Fruit fly (Drosophila melanogaster) whole organism, embryonic: ENCODE measurements around the gene jagn.
A peak's percentile ranks its signal among the peaks of the same experiment; 100 is the strongest.

ENCODE experiments used
- Aef1 ChIP-seq: fragments of 200-800 bp; sonication (Bioruptor generic); IDR thresholded peaks from 3 replicates; pipeline ENCODE4 v1.3.6; 2022; ENCODE audit warnings: missing biosample characterization, missing genetic modification characterization
- BEAF-32 ChIP-seq: fragments of 200-800 bp; sonication (Bioruptor generic); optimal IDR thresholded peaks from 3 replicates; lab custom pipeline; 2017; ENCODE audit warnings: missing biosample characterization, missing genetic modification characterization, mild to moderate bottlenecking, moderate library complexity, missing genetic modification reagents
- Bteb2 ChIP-seq: fragments of 200-800 bp; sonication (Bioruptor generic); optimal IDR thresholded peaks from 2 replicates; lab custom pipeline; 2016; ENCODE audit warnings: missing biosample characterization, missing genetic modification characterization
- CG10209 ChIP-seq: fragments of 200-800 bp; sonication (Bioruptor generic); optimal IDR thresholded peaks from 3 replicates; lab custom pipeline; 2017; ENCODE audit warnings: missing biosample characterization, mild to moderate bottlenecking, missing genetic modification characterization, missing genetic modification reagents
- CG11456 ChIP-seq: fragments of 200-800 bp; sonication (Bioruptor generic); IDR thresholded peaks from 3 replicates; pipeline ENCODE4 v1.3.6; 2022; ENCODE audit warnings: missing biosample characterization, missing genetic modification characterization
- CG11504 ChIP-seq: fragments of 200-800 bp; sonication (Bioruptor generic); optimal IDR thresholded peaks from 3 replicates; lab custom pipeline; 2019; ENCODE audit warnings: missing biosample characterization, mild to moderate bottlenecking, missing genetic modification characterization, moderate library complexity
- CG11695 ChIP-seq: fragments of 200-800 bp; sonication (Bioruptor generic); IDR thresholded peaks from 3 replicates; pipeline ENCODE4 v1.3.6; 2022; ENCODE audit warnings: missing biosample characterization, missing genetic modification characterization
- CG12071 ChIP-seq: fragments of 200-800 bp; sonication (Bioruptor generic); optimal IDR thresholded peaks from 3 replicates; lab custom pipeline; 2018; ENCODE audit warnings: missing biosample characterization, mild to moderate bottlenecking, missing genetic modification characterization
- CG14667 ChIP-seq: fragments of 200-800 bp; sonication (Bioruptor generic); IDR thresholded peaks from 2 replicates; pipeline ENCODE4 v1.3.6; 2022; ENCODE audit warnings: missing biosample characterization, missing genetic modification characterization
- CG14710 ChIP-seq: fragments of 200-800 bp; sonication (Bioruptor generic); optimal IDR thresholded peaks from 3 replicates; lab custom pipeline; 2019; ENCODE audit warnings: missing biosample characterization, mild to moderate bottlenecking, missing genetic modification characterization, moderate library complexity
- CG15479 ChIP-seq: fragments of 200-800 bp; sonication (Bioruptor generic); optimal IDR thresholded peaks from 3 replicates; lab custom pipeline; 2019; ENCODE audit warnings: missing biosample characterization, mild to moderate bottlenecking, missing genetic modification characterization, moderate library complexity
- CG1832 ChIP-seq: fragments of 200-800 bp; sonication (Bioruptor generic); optimal IDR thresholded peaks from 2 replicates; lab custom pipeline; 2017; ENCODE audit warnings: missing biosample characterization, mild to moderate bottlenecking, missing genetic modification characterization, inconsistent platforms
- CG2889 ChIP-seq: fragments of 200-800 bp; sonication (Bioruptor generic); IDR thresholded peaks from 3 replicates; pipeline ENCODE4 v1.3.6; 2022; ENCODE audit warnings: missing biosample characterization, missing genetic modification characterization
- CG42726 ChIP-seq: fragments of 200-800 bp; sonication (Bioruptor generic); IDR thresholded peaks from 2 replicates; pipeline ENCODE4 v1.3.6; 2022; ENCODE audit warnings: missing biosample characterization, missing genetic modification characterization; ENCODE audit not compliant: partially characterized antibody
- CG6689 ChIP-seq: fragments of 200-800 bp; sonication (Bioruptor generic); IDR thresholded peaks from 2 replicates; pipeline ENCODE4 v1.3.6; 2022; ENCODE audit warnings: missing biosample characterization, missing genetic modification characterization
- CG9876 ChIP-seq: fragments of 200-800 bp; sonication (Bioruptor generic); optimal IDR thresholded peaks from 2 replicates; lab custom pipeline; 2016; ENCODE audit warnings: missing biosample characterization, missing genetic modification characterization
- CG9932 ChIP-seq: fragments of 200-800 bp; sonication (Bioruptor generic); IDR thresholded peaks from 2 replicates; pipeline ENCODE4 v1.3.6; 2022; ENCODE audit warnings: missing biosample characterization, missing genetic modification characterization
- Dip3 ChIP-seq: fragments of 200-800 bp; sonication (Bioruptor generic); optimal IDR thresholded peaks from 3 replicates; lab custom pipeline; 2016; ENCODE audit warnings: missing biosample characterization, missing genetic modification characterization
- Eip74EF ChIP-seq, 2 experiments: fragments of 200-800 bp in 1 of 2; fragments of >200 bp in 1 of 2; sonication (Bioruptor generic) in 1 of 2; optimal IDR thresholded peaks; 2 replicates each; lab custom pipeline; 2017 to 2019; ENCODE audit warnings: missing biosample characterization in 2 of 2, missing genetic modification characterization in 2 of 2, mild to moderate bottlenecking in 1 of 2, moderate library complexity in 1 of 2
- Fer2 ChIP-seq: fragments of 200-800 bp; sonication (Bioruptor generic); optimal IDR thresholded peaks from 2 replicates; lab custom pipeline; 2018; ENCODE audit warnings: missing biosample characterization, mild to moderate bottlenecking, missing genetic modification characterization, moderate library complexity
- H15 ChIP-seq: fragments of 200-800 bp; sonication (Bioruptor generic); IDR thresholded peaks from 3 replicates; pipeline ENCODE4 v1.3.6; 2022; ENCODE audit warnings: missing biosample characterization, missing genetic modification characterization
- H2.0 ChIP-seq: fragments of 200-800 bp; sonication (Bioruptor generic); IDR thresholded peaks from 2 replicates; pipeline ENCODE4 v1.3.6; 2022; ENCODE audit warnings: missing biosample characterization, missing genetic modification characterization
- HLH4C ChIP-seq: fragments of 200-800 bp; sonication (Bioruptor generic); IDR thresholded peaks from 3 replicates; pipeline ENCODE4 v1.3.6; 2022; ENCODE audit warnings: missing biosample characterization, missing genetic modification characterization; ENCODE audit not compliant: partially characterized antibody
- HLH54F ChIP-seq: fragments of 200-800 bp; sonication (Bioruptor generic); optimal IDR thresholded peaks from 3 replicates; lab custom pipeline; 2016; ENCODE audit warnings: missing biosample characterization, missing genetic modification characterization
- Kr ChIP-seq: fragments of 200-800 bp; sonication (Bioruptor generic); optimal IDR thresholded peaks from 2 replicates; lab custom pipeline; 2017; ENCODE audit warnings: missing biosample characterization, mild to moderate bottlenecking, missing genetic modification characterization
- NC2β ChIP-seq: fragments of 200-800 bp; sonication (Bioruptor generic); optimal IDR thresholded peaks from 2 replicates; lab custom pipeline; 2016; ENCODE audit warnings: missing biosample characterization, missing genetic modification characterization
- Sry-δ ChIP-seq: fragments of 200-800 bp; sonication (Bioruptor generic); optimal IDR thresholded peaks from 2 replicates; lab custom pipeline; 2016; ENCODE audit warnings: missing biosample characterization, missing genetic modification characterization
- Vsx1 ChIP-seq: fragments of 200-800 bp; sonication (Bioruptor generic); optimal IDR thresholded peaks from 2 replicates; lab custom pipeline; 2017; ENCODE audit warnings: missing biosample characterization, mild to moderate bottlenecking, missing genetic modification characterization, missing genetic modification reagents
- cas ChIP-seq: fragments of 200-800 bp; sonication (Bioruptor generic); IDR thresholded peaks from 2 replicates; pipeline ENCODE4 v1.3.6; 2022; ENCODE audit warnings: missing biosample characterization, missing genetic modification characterization
- caup ChIP-seq: fragments of 200-800 bp; sonication (Bioruptor generic); optimal IDR thresholded peaks from 3 replicates; lab custom pipeline; 2017; ENCODE audit warnings: missing biosample characterization, mild to moderate bottlenecking, missing genetic modification characterization, moderate library complexity; ENCODE audit not compliant: severe bottlenecking
- cg ChIP-seq: fragments of 200-800 bp; sonication (Bioruptor generic); optimal IDR thresholded peaks from 3 replicates; lab custom pipeline; 2019; ENCODE audit warnings: missing biosample characterization, mild to moderate bottlenecking, missing genetic modification characterization, moderate library complexity
- esg ChIP-seq: fragments of 200-800 bp; sonication (Bioruptor generic); conservative IDR thresholded peaks from 2 replicates; pipeline ENCODE4 v1.3.6; 2022; ENCODE audit warnings: missing biosample characterization, missing genetic modification characterization
- gsb ChIP-seq: fragments of 200-800 bp; sonication (Bioruptor generic); IDR thresholded peaks from 2 replicates; pipeline ENCODE4 v1.3.6; 2022; ENCODE audit warnings: missing biosample characterization, missing genetic modification characterization
- ken ChIP-seq: fragments of 200-800 bp; sonication (Bioruptor generic); IDR thresholded peaks from 3 replicates; pipeline ENCODE4 v1.3.6; 2022; ENCODE audit warnings: missing biosample characterization, missing genetic modification characterization
- klu ChIP-seq: fragments of 200-800 bp; sonication (Bioruptor generic); IDR thresholded peaks from 2 replicates; pipeline ENCODE4 v1.3.6; 2022; ENCODE audit warnings: missing biosample characterization, missing genetic modification characterization
- nom ChIP-seq: fragments of 200-800 bp; sonication (Bioruptor generic); optimal IDR thresholded peaks from 2 replicates; lab custom pipeline; 2017; ENCODE audit warnings: missing biosample characterization, missing genetic modification characterization, mild to moderate bottlenecking, moderate library complexity, missing genetic modification reagents
- oc ChIP-seq: fragments of 200-800 bp; sonication (Bioruptor generic); optimal IDR thresholded peaks from 2 replicates; lab custom pipeline; 2018; ENCODE audit warnings: missing biosample characterization, mild to moderate bottlenecking, missing genetic modification characterization, moderate library complexity
- otp ChIP-seq: fragments of 200-800 bp; sonication (Bioruptor generic); IDR thresholded peaks from 3 replicates; pipeline ENCODE4, ENCODE4 v1.3.6; 2022; ENCODE audit warnings: missing biosample characterization, missing genetic modification characterization
- pros ChIP-seq: fragments of 200-800 bp; sonication (Bioruptor generic); optimal IDR thresholded peaks from 3 replicates; lab custom pipeline; 2019; ENCODE audit warnings: missing biosample characterization, mild to moderate bottlenecking, missing genetic modification characterization, moderate library complexity
- pum ChIP-seq: fragments of 200-800 bp; sonication (Bioruptor generic); optimal IDR thresholded peaks from 2 replicates; lab custom pipeline; 2016; ENCODE audit warnings: missing biosample characterization, missing genetic modification characterization
- repo ChIP-seq: fragments of 200-800 bp; sonication (Bioruptor generic); optimal IDR thresholded peaks from 2 replicates; lab custom pipeline; 2016; ENCODE audit warnings: missing biosample characterization, missing genetic modification characterization
- sens-2 ChIP-seq: fragments of 200-800 bp; sonication (Bioruptor generic); IDR thresholded peaks from 2 replicates; pipeline ENCODE4 v1.3.6; 2022; ENCODE audit warnings: missing biosample characterization, missing genetic modification characterization
- slp2 ChIP-seq: fragments of 200-800 bp; sonication (Bioruptor generic); optimal IDR thresholded peaks from 2 replicates; lab custom pipeline; 2016; ENCODE audit warnings: missing biosample characterization, missing genetic modification characterization
- sob ChIP-seq: fragments of 200-800 bp; sonication (Bioruptor generic); IDR thresholded peaks from 2 replicates; pipeline ENCODE4 v1.3.6; 2022; ENCODE audit warnings: missing biosample characterization, missing genetic modification characterization
- tap ChIP-seq: fragments of 200-800 bp; optimal IDR thresholded peaks from 3 replicates; lab custom pipeline; 2019; ENCODE audit warnings: missing biosample characterization, mild to moderate bottlenecking, missing genetic modification characterization, moderate library complexity
- tin ChIP-seq: fragments of 200-800 bp; sonication (Bioruptor generic); optimal IDR thresholded peaks from 3 replicates; lab custom pipeline; 2016; ENCODE audit warnings: missing biosample characterization, missing genetic modification characterization
- tio ChIP-seq: fragments of 200-800 bp; sonication (Bioruptor generic); optimal IDR thresholded peaks from 2 replicates; lab custom pipeline; 2017; ENCODE audit warnings: missing biosample characterization, missing genetic modification characterization, inconsistent platforms
- tna ChIP-seq: fragments of 200-800 bp; sonication (Bioruptor generic); IDR thresholded peaks from 2 replicates; pipeline ENCODE4 v1.3.6; 2022; ENCODE audit warnings: missing biosample characterization, missing genetic modification characterization; ENCODE audit not compliant: partially characterized antibody
- vvl ChIP-seq: fragments of 200-800 bp; sonication (Bioruptor generic); IDR thresholded peaks from 2 replicates; pipeline ENCODE4 v1.3.6; 2022; ENCODE audit warnings: missing biosample characterization, missing genetic modification characterization
- yki ChIP-seq: fragments of >200 bp; optimal IDR thresholded peaks from 3 replicates; lab custom pipeline; 2018

The jagn gene

dm6 chr3R:5736305-5736869 lies 42.7 kb upstream of the jagn start, which contains the start of the genes CG2100 and CG1236 (continued):
- TF ChIP-seq vvl (GFP tag; lab: Robert Waterston, UW) (peak; percentile 76; the same call in 1 of the 2 replicates), CG12071 (GFP tag; lab: Kevin White, UChicago) (no peak), Kr (GFP tag; lab: Kevin White, UChicago) (no peak), cg (GFP tag; lab: Kevin White, UChicago) (no peak), HLH4C (no peak), tio (GFP tag; lab: Kevin White, UChicago) (no peak), CG14667 (GFP tag; lab: Robert Waterston, UW) (peak; percentile 23; the same call in 1 of the 2 replicates), CG9932 (GFP tag; lab: Robert Waterston, UW) (peak; percentile 74), H2.0 (GFP tag; lab: Robert Waterston, UW) (peak; percentile 63), H15 (GFP tag; lab: Robert Waterston, UW) (no peak; the same call in 2 of the 3 replicates), CG11456 (GFP tag; lab: Robert Waterston, UW) (peak; percentile 81), pum (peak; percentile 32), HLH54F (GFP tag; lab: Kevin White, UChicago) (peak; percentile 37), CG1832 (GFP tag; lab: Kevin White, UChicago) (no peak), cas (peak; percentile 46; the same call in 1 of the 2 replicates), repo (GFP tag; lab: Kevin White, UChicago) (peak; percentile 12), Eip74EF (GFP tag; optimal IDR thresholded peaks at IDR 0.05; lab: Kevin White, UChicago) (peak in 1 of 2 experiments; percentile 83), Vsx1 (no peak), CG2889 (GFP tag; lab: Robert Waterston, UW) (peak; percentile 49; the same call in 1 of the 3 replicates), tna (GFP tag; lab: Robert Waterston, UW) (no peak), tin (GFP tag; lab: Kevin White, UChicago) (peak; percentile 82), gsb (GFP tag; lab: Robert Waterston, UW) (no peak), Dip3 (GFP tag; lab: Kevin White, UChicago) (no peak), esg (GFP tag; lab: Robert Waterston, UW) (peak; percentile 80), Fer2 (tag; lab: Kevin White, UChicago) (peak; percentile 61), ken (0 out of 3 replicates have a peak, but pooled peaks have one; percentile 53), CG42726 (GFP tag; lab: Robert Waterston, UW) (no peak), tap (tag; lab: Kevin White, UChicago) (peak; percentile 81), NC2β (peak; percentile 30), CG14710 (tag; lab: Kevin White, UChicago) (peak; percentile 91), caup (GFP tag; lab: Kevin White, UChicago) (peak; percentile 88), CG11695 (GFP tag; lab: Robert Waterston, UW) (peak; percentile 87), klu (GFP tag; lab: Robert Waterston, UW) (no peak; the same call in 1 of the 2 replicates), yki (lab: Kevin White, UChicago) (no peak), CG15479 (GFP tag; lab: Kevin White, UChicago) (peak; percentile 2), sob (peak; percentile 75), CG10209 (GFP tag; lab: Kevin White, UChicago) (peak; percentile 90), otp (GFP tag; lab: Robert Waterston, UW) (no peak), CG9876 (peak; percentile 11), CG6689 (peak; percentile 89), sens-2 (GFP tag; lab: Robert Waterston, UW) (no peak; the same call in 1 of the 2 replicates), slp2 (GFP tag; lab: Kevin White, UChicago) (peak; percentile 10), Bteb2 (GFP tag; lab: Kevin White, UChicago) (no peak), CG11504 (peak; percentile 91), nom (GFP tag; lab: Kevin White, UChicago) (peak; percentile 45), Aef1 (GFP tag; lab: Robert Waterston, UW) (peak; percentile 75), Sry-δ (GFP tag; lab: Kevin White, UChicago) (no peak), BEAF-32 (peak; percentile 2), pros (GFP tag; lab: Kevin White, UChicago) (no peak), oc (tag; lab: Kevin White, UChicago) (peak; percentile 82)
